Worm (Caenorhabditis elegans) whole organism, L2 larva: ENCODE measurements around the gene R08F11.1.

Experiments
- alr-1 ChIP-seq: fragments of 150-350 bp; optimal IDR thresholded peaks from 2 replicates; lab custom pipeline; 2014; ENCODE audit warnings: missing biosample characterization, missing genetic modification characterization
- aly-2 ChIP-seq: fragments of 150-350 bp; optimal IDR thresholded peaks from 2 replicates; lab custom pipeline; 2014; ENCODE audit warnings: missing biosample characterization, missing genetic modification characterization
- ztf-4 ChIP-seq: fragments of 150-350 bp; optimal IDR thresholded peaks from 2 replicates; lab custom pipeline; 2014; ENCODE audit warnings: missing biosample characterization, missing genetic modification characterization

- no peak for TF ChIP-seq ztf-4
- no peak for TF ChIP-seq alr-1
- TF ChIP-seq aly-2 (tag; lab: Kevin White, UChicago): no peak
Observed at ce11 chrV:3825190-3825589, 41.2 kb upstream of the R08F11.1 start.
